Worm (Caenorhabditis elegans): ENCODE data around the gene F58H1.3.

The F58H1.3 gene

DNA sequence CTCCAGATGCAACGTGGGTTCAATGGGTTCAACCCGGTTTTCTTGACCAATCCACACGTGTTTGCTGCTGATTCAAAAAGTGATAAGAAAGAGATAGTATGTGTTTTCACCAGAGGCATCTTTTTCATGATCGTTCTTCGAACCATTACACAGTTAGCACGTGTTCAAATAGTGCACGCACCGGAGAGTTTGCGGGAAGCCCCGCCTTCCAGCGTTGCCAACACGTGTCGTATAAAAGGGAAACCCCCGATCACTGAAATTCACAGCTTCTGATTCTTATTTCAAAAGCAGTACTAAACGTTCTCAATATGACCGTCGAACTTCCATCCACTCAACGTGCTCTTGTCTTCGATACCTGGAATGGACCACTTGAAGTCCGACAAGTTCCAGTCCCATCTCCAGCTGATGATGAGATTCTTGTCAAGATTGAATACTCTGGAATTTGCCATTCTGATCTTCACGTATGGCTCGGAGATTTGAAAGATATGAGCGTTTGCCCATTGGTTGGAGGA lies 45.7 kb upstream of the F58H1.3 start, which contains the start of gene adh-1:
Gene adh-1 (plus strand): TSS at position 261 of the 512 bp plus-strand sequence.
- TF ChIP-seq ama-1 (optimal IDR thresholded peaks at IDR 0.05) (peak; percentile 95), ama-1 (GFP tag; optimal IDR thresholded peaks at IDR 0.05) (no peak), somi-1 (GFP tag; optimal IDR thresholded peaks at IDR 0.05) (peak; percentile 92), ztf-26 (tag; optimal IDR thresholded peaks at IDR 0.05) (peak; percentile 93), ztf-18 (tag; optimal IDR thresholded peaks at IDR 0.05) (no peak), hlh-12 (tag; optimal IDR thresholded peaks at IDR 0.05) (no peak), F22D6.2 (tag; optimal IDR thresholded peaks at IDR 0.05) (peak; percentile 79), akir-1 (GFP tag; optimal IDR thresholded peaks at IDR 0.05) (no peak), snpc-1.3 (tag; optimal IDR thresholded peaks at IDR 0.05; ENCODE audit: insufficient read depth) (no peak), him-1 (tag; optimal IDR thresholded peaks at IDR 0.05) (no peak), chd-7 (tag; optimal IDR thresholded peaks at IDR 0.05) (peak; percentile 30), rec-8 (tag; optimal IDR thresholded peaks at IDR 0.05) (no peak), ztf-22 (GFP tag; optimal IDR thresholded peaks at IDR 0.05) (no peak), egl-44 (GFP tag; IDR thresholded peaks at IDR 0.05) (0 out of 2 replicates have a peak, but pooled peaks have one; percentile 57), lsy-27 (tag; optimal IDR thresholded peaks at IDR 0.05; ENCODE audit: borderline replicate concordance, insufficient read depth) (no peak), lin-35 (GFP tag; optimal IDR thresholded peaks at IDR 0.05) (peak in 1 of 3 experiments; percentile 20), cebp-1 (GFP tag; IDR thresholded peaks at IDR 0.05) (no peak), cebp-1 (tag; optimal IDR thresholded peaks at IDR 0.05) (peak; percentile 58), attf-6 (GFP tag; IDR thresholded peaks at IDR 0.05) (no peak), nhr-80 (tag; optimal IDR thresholded peaks at IDR 0.05) (peak; percentile 45), nhr-179 (tag; optimal IDR thresholded peaks at IDR 0.05) (no peak), nhr-27 (tag; optimal IDR thresholded peaks at IDR 0.05) (no peak), lin-40 (tag; optimal IDR thresholded peaks at IDR 0.05) (peak; percentile 47), madf-3 (GFP tag; IDR thresholded peaks at IDR 0.05) (no peak), attf-5 (GFP tag; optimal IDR thresholded peaks at IDR 0.05) (peak; percentile 37), tbp1 (GFP tag; optimal IDR thresholded peaks at IDR 0.05) (peak; percentile 48), Y79H2A.3 (GFP tag; conservative IDR thresholded peaks at IDR 0.05) (no peak), egrh-3 (GFP tag; IDR thresholded peaks at IDR 0.05) (no peak), Y95B8A.8 (GFP tag; IDR thresholded peaks at IDR 0.05) (no peak), T26A5.8 (tag; optimal IDR thresholded peaks at IDR 0.05) (no peak), sdz-38 (tag; optimal IDR thresholded peaks at IDR 0.05) (no peak), F49E8.2 (tag; optimal IDR thresholded peaks at IDR 0.05; ENCODE audit: insufficient read depth) (no peak), cebp-2 (GFP tag; IDR thresholded peaks at IDR 0.05) (no peak), mes-4 (tag; optimal IDR thresholded peaks at IDR 0.05) (no peak), ztf-3 (GFP tag; optimal IDR thresholded peaks at IDR 0.05) (no peak), gei-17 (GFP tag; optimal IDR thresholded peaks at IDR 0.05) (no peak), madf-10 (tag; optimal IDR thresholded peaks at IDR 0.05) (no peak), F37B4.10 (GFP tag; IDR thresholded peaks at IDR 0.05) (no peak), madf-8 (GFP tag; conservative IDR thresholded peaks at IDR 0.05) (no peak), C06A6.2 (GFP tag; conservative IDR thresholded peaks at IDR 0.05) (peak; percentile 52), dox-1 (GFP tag; IDR thresholded peaks at IDR 0.05) (peak; percentile 24; the same call in 1 of the 2 replicates), lin-26 (GFP tag; IDR thresholded peaks at IDR 0.05) (peak; percentile 51), die-1 (tag; optimal IDR thresholded peaks at IDR 0.05) (peak; percentile 36), ceh-27 (GFP tag; optimal IDR thresholded peaks at IDR 0.05) (no peak), F52B5.7 (tag; optimal IDR thresholded peaks at IDR 0.05) (peak; percentile 59), lag-1 (GFP tag; IDR thresholded peaks at IDR 0.05) (0 out of 2 replicates have a peak, but pooled peaks have one; percentile 79), K12H6.12 (tag; optimal IDR thresholded peaks at IDR 0.05) (no peak), B0019.2 (GFP tag; conservative IDR thresholded peaks at IDR 0.05) (no peak), F23B12.7 (tag; optimal IDR thresholded peaks at IDR 0.05; ENCODE audit: insufficient read depth) (no peak)
